Fruit fly (Drosophila melanogaster): Measurements from ENCODE around the gene CG32212.

The CG32212 gene

dm6 chr3L:19446394-19447349, 40.7 kb upstream of the CG32212 start, which contains the start of the genes CG33062 and Chd3 (continued):
- TF ChIP-seq Gug (GFP tag; IDR thresholded peaks at IDR 0.05) = peak; percentile 35; the same call in 2 of the 4 replicates
- no peak for TF ChIP-seq Dbx (GFP tag; IDR thresholded peaks at IDR 0.05)
- TF ChIP-seq toy (GFP tag; IDR thresholded peaks at IDR 0.05) = no peak
- TF ChIP-seq schlank (tag; optimal IDR thresholded peaks at IDR 0.05) = no peak
- TF ChIP-seq bcd (GFP tag; optimal IDR thresholded peaks at IDR 0.05) = no peak
- TF ChIP-seq Max (GFP tag; optimal IDR thresholded peaks at IDR 0.05) = no peak
- TF ChIP-seq CG7963 (GFP tag; IDR thresholded peaks at IDR 0.05; ENCODE audit: partially characterized antibody) = no peak
- no peak for TF ChIP-seq Usf (GFP tag; optimal IDR thresholded peaks at IDR 0.05)
- TF ChIP-seq CG7839 (tag; optimal IDR thresholded peaks at IDR 0.05) = peak; percentile 33
- TF ChIP-seq Myb (GFP tag; optimal IDR thresholded peaks at IDR 0.05) = no peak
- peak; percentile 23 for TF ChIP-seq CG8388 (GFP tag; optimal IDR thresholded peaks at IDR 0.05)
- no peak for TF ChIP-seq chif (GFP tag; optimal IDR thresholded peaks at IDR 0.05)
- no peak for TF ChIP-seq sob (GFP tag; IDR thresholded peaks at IDR 0.05)
- peak in 1 of 2 experiments; percentile 8 for TF ChIP-seq Hr51 (GFP tag; optimal IDR thresholded peaks at IDR 0.05)
- TF ChIP-seq Dfd (GFP tag; optimal IDR thresholded peaks at IDR 0.05) = peak in 1 of 2 experiments; percentile 67
- peak; percentile 40; the same call in 1 of the 3 replicates for TF ChIP-seq CG11093 (GFP tag; IDR thresholded peaks at IDR 0.05)
- TF ChIP-seq Med (GFP tag) = no peak
- no peak for TF ChIP-seq Sry-β (GFP tag; optimal IDR thresholded peaks at IDR 0.05)
- TF ChIP-seq CG33557 (GFP tag; optimal IDR thresholded peaks at IDR 0.05) = no peak
- TF ChIP-seq CG11398 (GFP tag; optimal IDR thresholded peaks at IDR 0.05) = no peak
- TF ChIP-seq CG2120 (GFP tag; optimal IDR thresholded peaks at IDR 0.05) = no peak
- TF ChIP-seq Awh (GFP tag; IDR thresholded peaks at IDR 0.05) = no peak
- TF ChIP-seq twi (tag; optimal IDR thresholded peaks at IDR 0.05) = no peak
- no peak for TF ChIP-seq sd (tag; optimal IDR thresholded peaks at IDR 0.05)
- TF ChIP-seq so (GFP tag; IDR thresholded peaks at IDR 0.05) = no peak
- peak; percentile 57; the same call in 2 of the 3 replicates for TF ChIP-seq knrl (GFP tag; IDR thresholded peaks at IDR 0.05; ENCODE audit: partially characterized antibody)
- no peak for TF ChIP-seq hb (GFP tag; IDR thresholded peaks at IDR 0.05; ENCODE audit: partially characterized antibody)
- no peak for TF ChIP-seq nom (GFP tag; optimal IDR thresholded peaks at IDR 0.05)
- no peak for TF ChIP-seq Neu2 (GFP tag; optimal IDR thresholded peaks at IDR 0.05; ENCODE audit: borderline replicate concordance)
- TF ChIP-seq ab (GFP tag; optimal IDR thresholded peaks at IDR 0.05) = no peak
- no peak for TF ChIP-seq CG10321 (GFP tag; IDR thresholded peaks at IDR 0.05)
- TF ChIP-seq Elba2 (GFP tag; optimal IDR thresholded peaks at IDR 0.05) = no peak
- no peak for TF ChIP-seq hth (optimal IDR thresholded peaks at IDR 0.05)
- TF ChIP-seq CG1233 (GFP tag; optimal IDR thresholded peaks at IDR 0.05) = peak; percentile 4
- TF ChIP-seq Oli (tag; optimal IDR thresholded peaks at IDR 0.05) = peak; percentile 19
- TF ChIP-seq H2.0 (GFP tag; IDR thresholded peaks at IDR 0.05) = no peak
- no peak for TF ChIP-seq Stat92E (GFP tag; optimal IDR thresholded peaks at IDR 0.05)
- TF ChIP-seq CG5180 (GFP tag; optimal IDR thresholded peaks at IDR 0.05) = no peak
- TF ChIP-seq Blimp-1 (GFP tag; optimal IDR thresholded peaks at IDR 0.05) = no peak
- TF ChIP-seq gsb-n (tag; optimal IDR thresholded peaks at IDR 0.05) = no peak
- TF ChIP-seq dm (GFP tag; optimal IDR thresholded peaks at IDR 0.05) = no peak
- no peak for TF ChIP-seq Antp (GFP tag; optimal IDR thresholded peaks at IDR 0.05)
- TF ChIP-seq CG2889 (GFP tag; IDR thresholded peaks at IDR 0.05) = no peak
- no peak for TF ChIP-seq grau (tag; optimal IDR thresholded peaks at IDR 0.05)
- TF ChIP-seq YL-1 (GFP tag; optimal IDR thresholded peaks at IDR 0.05) = peak; percentile 2
- TF ChIP-seq ATbp (GFP tag; optimal IDR thresholded peaks at IDR 0.05) = no peak
- TF ChIP-seq CG5953 (GFP tag; IDR thresholded peaks at IDR 0.05) = no peak
- TF ChIP-seq CG17829 (tag; optimal IDR thresholded peaks at IDR 0.05) = no peak
